Worm (Caenorhabditis elegans): ENCODE data around the gene dnj-16.

Gene dnj-16

ce11 chrIII:4195306-4196008 is 4.5 kb downstream of the dnj-16 start (continued):
- peak; percentile 30; the same call in 1 of the 2 replicates for TF ChIP-seq dmd-6 (GFP tag; IDR thresholded peaks at IDR 0.05)
- no peak; the same call in 1 of the 2 replicates for TF ChIP-seq nhr-41 (GFP tag; IDR thresholded peaks at IDR 0.05)
- peak; percentile 42 for TF ChIP-seq duxl-1 (tag; optimal IDR thresholded peaks at IDR 0.05; ENCODE audit: poor library complexity)
- no peak for TF ChIP-seq R02D3.7 (tag; optimal IDR thresholded peaks at IDR 0.05)
- peak; percentile 80 for TF ChIP-seq nhr-111 (GFP tag; optimal IDR thresholded peaks at IDR 0.05)
- TF ChIP-seq lin-29 (GFP tag; IDR thresholded peaks at IDR 0.05): no peak
- no peak for TF ChIP-seq egl-43 (GFP tag; IDR thresholded peaks at IDR 0.05)
- no peak for TF ChIP-seq lin-39 (tag; optimal IDR thresholded peaks at IDR 0.05)
- TF ChIP-seq ceh-32 (tag; optimal IDR thresholded peaks at IDR 0.05; ENCODE audit: poor library complexity): no peak
- no peak for TF ChIP-seq vab-7 (GFP tag; IDR thresholded peaks at IDR 0.05)
- peak; percentile 43 for TF ChIP-seq mxl-3 (GFP tag; optimal IDR thresholded peaks at IDR 0.05)
- no peak for TF ChIP-seq nhr-10 (tag; optimal IDR thresholded peaks at IDR 0.05)
- TF ChIP-seq nhr-25 (tag; optimal IDR thresholded peaks at IDR 0.05; ENCODE audit: borderline replicate concordance, insufficient read depth): no peak
- TF ChIP-seq lsy-2 (tag; optimal IDR thresholded peaks at IDR 0.05): peak; percentile 10 to 81
- no peak; the same call in 1 of the 2 replicates for TF ChIP-seq D1046.2 (GFP tag; IDR thresholded peaks at IDR 0.05)
- TF ChIP-seq lir-3 (tag; optimal IDR thresholded peaks at IDR 0.05): no peak
- no peak for TF ChIP-seq nhr-28 (tag; optimal IDR thresholded peaks at IDR 0.05)
- no peak for TF ChIP-seq skn-1 (tag; optimal IDR thresholded peaks at IDR 0.05)
- peak; percentile 72 for TF ChIP-seq spr-3 (GFP tag; optimal IDR thresholded peaks at IDR 0.05)
- peak; percentile 33 to 62 for TF ChIP-seq daf-16 (GFP tag; optimal IDR thresholded peaks at IDR 0.05)
- TF ChIP-seq daf-16 (tag; optimal IDR thresholded peaks at IDR 0.05): peak; percentile 59
- TF ChIP-seq madf-9 (GFP tag; conservative IDR thresholded peaks at IDR 0.05): 0 out of 2 replicates have a peak, but pooled peaks have one; percentile 16
- no peak for TF ChIP-seq nhr-77 (tag; optimal IDR thresholded peaks at IDR 0.05)
- TF ChIP-seq ama-1 (optimal IDR thresholded peaks at IDR 0.05): peak; percentile 95
- TF ChIP-seq spr-1 (tag; optimal IDR thresholded peaks at IDR 0.05): peak; percentile 48
- TF ChIP-seq unc-62 (GFP tag; optimal IDR thresholded peaks at IDR 0.05 in 1 of 2): peak in 1 of 2 experiments; percentile 75
- no peak for TF ChIP-seq unc-62 (tag; optimal IDR thresholded peaks at IDR 0.05)
- no peak for TF ChIP-seq mxl-2 (GFP tag; conservative IDR thresholded peaks at IDR 0.05)
- peak; percentile 57 for TF ChIP-seq lin-1 (GFP tag; IDR thresholded peaks at IDR 0.05)
- peak; percentile 63 for TF ChIP-seq jun-1 (tag; optimal IDR thresholded peaks at IDR 0.05)
- 0 out of 2 replicates have a peak, but pooled peaks have one; percentile 36 for TF ChIP-seq dmd-8 (GFP tag; IDR thresholded peaks at IDR 0.05)
- TF ChIP-seq F44E2.7 (GFP tag; IDR thresholded peaks at IDR 0.05): peak; percentile 64; the same call in 1 of the 2 replicates
- no peak for TF ChIP-seq ZK337.2 (GFP tag; IDR thresholded peaks at IDR 0.05)
- TF ChIP-seq nhr-76 (tag; optimal IDR thresholded peaks at IDR 0.05): peak; percentile 16
- no peak for TF ChIP-seq cey-2 (tag; optimal IDR thresholded peaks at IDR 0.05; ENCODE audit: borderline replicate concordance, insufficient read depth)
- TF ChIP-seq ceh-20 (GFP tag; IDR thresholded peaks at IDR 0.05): peak; percentile 15; the same call in 1 of the 2 replicates
- no peak for TF ChIP-seq unc-39 (tag; optimal IDR thresholded peaks at IDR 0.05)
- TF ChIP-seq aly-2 (tag; optimal IDR thresholded peaks at IDR 0.05): no peak
- TF ChIP-seq hif-1 (tag; optimal IDR thresholded peaks at IDR 0.05): peak in 1 of 2 experiments; percentile 63
- TF ChIP-seq ztf-11 (tag; optimal IDR thresholded peaks at IDR 0.05): no peak
- TF ChIP-seq nhr-42 (GFP tag; IDR thresholded peaks at IDR 0.05): no peak
- no peak for TF ChIP-seq ceh-28 (tag; optimal IDR thresholded peaks at IDR 0.05)
- no peak for TF ChIP-seq set-16 (GFP tag; IDR thresholded peaks at IDR 0.05)
- TF ChIP-seq F26F4.8 (GFP tag; conservative IDR thresholded peaks at IDR 0.05): no peak
- TF ChIP-seq lim-7 (GFP tag; IDR thresholded peaks at IDR 0.05): no peak
- no peak for TF ChIP-seq ztf-7 (tag; optimal IDR thresholded peaks at IDR 0.05)
- TF ChIP-seq lin-38 (GFP tag; IDR thresholded peaks at IDR 0.05): peak; percentile 67
- peak; percentile 56; the same call in 1 of the 2 replicates for TF ChIP-seq Y75B8A.6 (GFP tag; IDR thresholded peaks at IDR 0.05)
- TF ChIP-seq Y5F2A.4 (GFP tag; optimal IDR thresholded peaks at IDR 0.05): peak; percentile 54
- peak; percentile 68 for TF ChIP-seq F10B5.3 (tag; optimal IDR thresholded peaks at IDR 0.05)
